Worm (Caenorhabditis elegans) whole organism, L4 larva: ENCODE results near the gene tmem-184.

ENCODE experiments used
- F26F4.8 ChIP-seq: fragments of 200-800 bp; sonication (Bioruptor generic); conservative IDR thresholded peaks from 2 replicates; pipeline ENCODE4 v1.3.6; 2022; ENCODE audit warnings: missing genetic modification characterization, missing compliant biosample characterization
- ZK337.2 ChIP-seq: fragments of 200-800 bp; sonication (Bioruptor generic); IDR thresholded peaks from 2 replicates; pipeline ENCODE4 v1.3.6; 2022; ENCODE audit warnings: missing genetic modification reagents, missing genetic modification characterization, missing compliant biosample characterization
- aly-2 ChIP-seq: sonication (generic microtip); optimal IDR thresholded peaks from 2 replicates; lab custom pipeline; 2018; ENCODE audit warnings: missing biosample characterization, missing genetic modification characterization
- hif-1 ChIP-seq, 2 experiments: sonication (generic microtip); optimal IDR thresholded peaks; 2 replicates each; lab custom pipeline; 2016 to 2017; ENCODE audit warnings: missing compliant biosample characterization in 2 of 2, missing genetic modification characterization in 2 of 2, missing genetic modification reagents in 2 of 2, missing genotype in 2 of 2, mild to moderate bottlenecking in 1 of 2
- nhr-48 ChIP-seq: sonication (generic microtip); optimal IDR thresholded peaks from 2 replicates; lab custom pipeline; 2016; ENCODE audit warnings: mild to moderate bottlenecking, missing genetic modification characterization, missing compliant biosample characterization
- nhr-77 ChIP-seq: fragments of 150-350 bp; optimal IDR thresholded peaks from 2 replicates; lab custom pipeline; 2014; ENCODE audit warnings: missing biosample characterization, missing genetic modification characterization
- saeg-2 ChIP-seq: fragments of 200-800 bp; sonication (Bioruptor generic); IDR thresholded peaks from 2 replicates; pipeline ENCODE4 v1.3.6; 2022; ENCODE audit warnings: missing genetic modification reagents, missing genetic modification characterization, missing compliant biosample characterization
- unc-130 ChIP-seq: sonication (generic microtip); optimal IDR thresholded peaks from 2 replicates; lab custom pipeline; 2016; ENCODE audit warnings: missing genetic modification reagents, missing genetic modification characterization, missing compliant biosample characterization
- ztf-11 ChIP-seq: fragments of 150-350 bp; optimal IDR thresholded peaks from 2 replicates; lab custom pipeline; 2014; ENCODE audit warnings: missing biosample characterization, missing genetic modification characterization

DNA sequence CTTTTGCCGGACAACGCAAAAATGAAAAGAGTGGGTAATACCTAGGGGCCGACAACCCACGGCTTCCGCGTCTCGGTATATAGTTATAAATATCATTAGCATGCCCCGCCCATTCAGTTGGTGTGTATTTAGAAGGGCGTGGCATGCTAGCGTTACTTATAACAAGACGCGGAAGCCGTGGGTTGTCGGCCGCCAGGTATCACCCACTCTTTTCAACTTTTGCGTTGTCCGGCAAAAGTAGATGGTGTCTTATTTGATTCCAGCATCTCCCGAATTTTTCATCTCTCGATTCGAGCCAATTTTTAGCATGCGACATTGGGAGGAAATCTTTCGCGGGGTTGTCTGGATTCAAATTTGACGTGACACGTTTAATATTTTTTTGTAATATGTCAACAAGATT lies 11.1 kb upstream of the tmem-184 start:
- no peak for TF ChIP-seq hif-1 (tag; optimal IDR thresholded peaks at IDR 0.05; lab: Kevin White, UChicago)
- no peak for TF ChIP-seq nhr-48 (tag; lab: Kevin White, UChicago)
- no peak for TF ChIP-seq saeg-2 (GFP tag; lab: Robert Waterston, UW)
- TF ChIP-seq F26F4.8 (GFP tag; lab: Robert Waterston, UW) = no peak
- TF ChIP-seq ztf-11 (tag; lab: Kevin White, UChicago) = no peak
- TF ChIP-seq nhr-77 (tag; lab: Kevin White, UChicago) = no peak
- TF ChIP-seq ZK337.2 (GFP tag; lab: Robert Waterston, UW) = no peak
- no peak for TF ChIP-seq unc-130 (GFP tag; lab: Kevin White, UChicago)
- no peak for TF ChIP-seq aly-2 (tag; lab: Kevin White, UChicago)
